ENCODE assay signal across 5 fruit fly cellular contexts in the genomic region with DNA sequence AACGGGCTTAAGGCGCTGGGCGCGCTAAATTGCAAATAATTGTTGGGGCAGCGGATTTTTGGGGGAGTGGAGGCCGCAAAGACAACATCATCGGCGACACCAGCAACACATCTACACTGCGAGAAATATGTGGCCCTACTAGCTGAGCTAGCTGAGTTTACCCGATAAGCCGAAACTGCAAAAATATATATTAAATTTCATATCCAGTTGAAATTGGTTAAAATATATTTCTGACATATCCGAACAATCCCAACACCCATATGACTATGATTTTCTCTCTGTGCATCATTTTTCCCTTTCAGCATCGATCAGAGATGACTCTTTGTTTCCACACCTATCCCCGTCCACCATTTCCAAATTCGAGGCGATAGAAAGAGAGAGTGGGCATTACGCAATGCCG.
TF ChIP-seq lines count a peak whose summit lies in the region.

No protein-coding gene starts in this region.

- peak; percentile 3 for TF ChIP-seq CTCF in whole organism, embryonic (GFP tag; optimal IDR thresholded peaks at IDR 0.05; lab: Kevin White, UChicago)

TF ChIP-seq in whole organism, 6 proteins besides CTCF, POLR2A, EP300 and RAD21:
- TF ChIP-seq pan (optimal IDR thresholded peaks at IDR 0.05; lab: Kevin White, UChicago) (no peak), Dll (optimal IDR thresholded peaks at IDR 0.05; lab: Kevin White, UChicago) (peak; percentile 18)

TF ChIP-seq in whole organism, embryonic, 481 proteins besides CTCF, POLR2A, EP300 and RAD21 (continues in another document):
- peak; percentile 48 for TF ChIP-seq dmrt11E (tag; optimal IDR thresholded peaks at IDR 0.05; lab: Kevin White, UChicago)
- peak; percentile 83 for TF ChIP-seq CG1603 (tag; optimal IDR thresholded peaks at IDR 0.05; lab: Kevin White, UChicago)
- TF ChIP-seq so (GFP tag; IDR thresholded peaks at IDR 0.05; lab: Robert Waterston, UW), result peak; percentile 76; the same call in 2 of the 3 replicates
- peak; percentile 45 for TF ChIP-seq CG31388 (GFP tag; optimal IDR thresholded peaks at IDR 0.05; lab: Kevin White, UChicago)
- TF ChIP-seq CG6254 (GFP tag; optimal IDR thresholded peaks at IDR 0.05; lab: Kevin White, UChicago), result peak; percentile 61
- peak; percentile 77; the same call in 2 of the 3 replicates for TF ChIP-seq otp (GFP tag; IDR thresholded peaks at IDR 0.05; lab: Robert Waterston, UW)
- peak; percentile 67 for TF ChIP-seq CG32767 (GFP tag; IDR thresholded peaks at IDR 0.05; lab: Robert Waterston, UW)
- no peak for TF ChIP-seq YL-1 (GFP tag; optimal IDR thresholded peaks at IDR 0.05; lab: Kevin White, UChicago)
- TF ChIP-seq CG1233 (GFP tag; optimal IDR thresholded peaks at IDR 0.05; lab: Kevin White, UChicago), result peak; percentile 54
- peak; percentile 69; the same call in 2 of the 3 replicates for TF ChIP-seq CG11456 (GFP tag; IDR thresholded peaks at IDR 0.05; lab: Robert Waterston, UW)
- peak; percentile 33 for TF ChIP-seq CG8281 (tag; optimal IDR thresholded peaks at IDR 0.05; lab: Kevin White, UChicago)
- no peak for TF ChIP-seq CG7963 (GFP tag; IDR thresholded peaks at IDR 0.05; lab: Robert Waterston, UW; ENCODE audit: partially characterized antibody)
- peak; percentile 79 for TF ChIP-seq CG17328 (GFP tag; IDR thresholded peaks at IDR 0.05; lab: Robert Waterston, UW)
- TF ChIP-seq CG8478 (optimal IDR thresholded peaks at IDR 0.05; lab: Kevin White, UChicago), result no peak
- peak; percentile 57 for TF ChIP-seq CG1529 (GFP tag; optimal IDR thresholded peaks at IDR 0.05; lab: Kevin White, UChicago)
- no peak for TF ChIP-seq Opbp (GFP tag; IDR thresholded peaks at IDR 0.05; lab: Robert Waterston, UW; ENCODE audit: partially characterized antibody)
- peak; percentile 6 for TF ChIP-seq slou (GFP tag; optimal IDR thresholded peaks at IDR 0.05; lab: Kevin White, UChicago)
- TF ChIP-seq lilli (GFP tag; optimal IDR thresholded peaks at IDR 0.05; lab: Kevin White, UChicago), result peak; percentile 50
- TF ChIP-seq CG9609 (GFP tag; optimal IDR thresholded peaks at IDR 0.05; lab: Kevin White, UChicago), result peak; percentile 60
- peak; percentile 53 for TF ChIP-seq Hr3 (GFP tag; optimal IDR thresholded peaks at IDR 0.05; lab: Kevin White, UChicago)

TF ChIP-seq in whole organism, prepupa, 60 proteins besides CTCF, POLR2A, EP300 and RAD21 (continues in another document):
- TF ChIP-seq CG10669 (GFP tag; optimal IDR thresholded peaks at IDR 0.05; lab: Kevin White, UChicago), result peak; percentile 61
- TF ChIP-seq Sox102F (GFP tag; optimal IDR thresholded peaks at IDR 0.05; lab: Kevin White, UChicago), result peak; percentile 52
- TF ChIP-seq Ets21C (GFP tag; optimal IDR thresholded peaks at IDR 0.05; lab: Kevin White, UChicago), result peak; percentile 57
- TF ChIP-seq Hr39 (GFP tag; optimal IDR thresholded peaks at IDR 0.05; lab: Kevin White, UChicago), result peak; percentile 74
- peak in 1 of 2 experiments; percentile 33 for TF ChIP-seq salr (GFP tag; optimal IDR thresholded peaks at IDR 0.05; lab: Kevin White, UChicago)
- TF ChIP-seq CG31627 (GFP tag; optimal IDR thresholded peaks at IDR 0.05; lab: Kevin White, UChicago), result peak; percentile 76
- peak; percentile 55 for TF ChIP-seq CG10631 (GFP tag; optimal IDR thresholded peaks at IDR 0.05; lab: Kevin White, UChicago)
- peak; percentile 73 for TF ChIP-seq Smox (GFP tag; optimal IDR thresholded peaks at IDR 0.05; lab: Kevin White, UChicago)
- TF ChIP-seq OdsH (GFP tag; optimal IDR thresholded peaks at IDR 0.05; lab: Kevin White, UChicago), result peak; percentile 76
- peak; percentile 58 for TF ChIP-seq vri (GFP tag; optimal IDR thresholded peaks at IDR 0.05; lab: Kevin White, UChicago)
- TF ChIP-seq CG6808 (GFP tag; optimal IDR thresholded peaks at IDR 0.05; lab: Kevin White, UChicago), result peak; percentile 58
- peak; percentile 63 for TF ChIP-seq CG11902 (GFP tag; optimal IDR thresholded peaks at IDR 0.05; lab: Kevin White, UChicago)
- no peak for TF ChIP-seq Hr38 (GFP tag; optimal IDR thresholded peaks at IDR 0.05; lab: Kevin White, UChicago)
- TF ChIP-seq achi (GFP tag; optimal IDR thresholded peaks at IDR 0.05; lab: Kevin White, UChicago), result peak; percentile 64
- peak; percentile 80 for TF ChIP-seq CG6163 (GFP tag; IDR thresholded peaks at IDR 0.05; lab: Robert Waterston, UW)
- TF ChIP-seq Sox15 (GFP tag; optimal IDR thresholded peaks at IDR 0.05; lab: Kevin White, UChicago), result peak; percentile 70
- peak; percentile 8 for TF ChIP-seq fd85E (GFP tag; optimal IDR thresholded peaks at IDR 0.05; lab: Kevin White, UChicago)
- peak; percentile 80 for TF ChIP-seq esn (GFP tag; optimal IDR thresholded peaks at IDR 0.05; lab: Kevin White, UChicago)
- TF ChIP-seq acj6 (GFP tag; optimal IDR thresholded peaks at IDR 0.05; lab: Kevin White, UChicago), result peak; percentile 73
- TF ChIP-seq CG8119 (GFP tag; IDR thresholded peaks at IDR 0.05; lab: Robert Waterston, UW), result peak; percentile 44; the same call in 2 of the 3 replicates
- TF ChIP-seq pdm3 (GFP tag; optimal IDR thresholded peaks at IDR 0.05; lab: Kevin White, UChicago), result peak; percentile 71

TF ChIP-seq in whole organism, pupa, 21 proteins besides CTCF, POLR2A, EP300 and RAD21:
- TF ChIP-seq CG8301 (tag; optimal IDR thresholded peaks at IDR 0.05; lab: Kevin White, UChicago), result peak; percentile 31
- TF ChIP-seq Pif1A (GFP tag; optimal IDR thresholded peaks at IDR 0.05; lab: Kevin White, UChicago), result peak; percentile 67
- TF ChIP-seq CG32121 (GFP tag; IDR thresholded peaks at IDR 0.05; lab: Robert Waterston, UW), result peak; percentile 35; the same call in 1 of the 2 replicates
- TF ChIP-seq CG15710 (tag; optimal IDR thresholded peaks at IDR 0.05; lab: Kevin White, UChicago), result peak; percentile 59
- TF ChIP-seq Snoo (tag; optimal IDR thresholded peaks at IDR 0.05; lab: Kevin White, UChicago), result peak; percentile 65
- TF ChIP-seq gl (tag; optimal IDR thresholded peaks at IDR 0.05; lab: Kevin White, UChicago), result peak; percentile 35
- no peak for TF ChIP-seq EcR (GFP tag; optimal IDR thresholded peaks at IDR 0.05; lab: Kevin White, UChicago)
- peak; percentile 51 for TF ChIP-seq Pif1B (GFP tag; optimal IDR thresholded peaks at IDR 0.05; lab: Kevin White, UChicago)
- TF ChIP-seq rn (GFP tag; IDR thresholded peaks at IDR 0.05; lab: Robert Waterston, UW), result no peak
- TF ChIP-seq Ets98B (GFP tag; IDR thresholded peaks at IDR 0.05; lab: Robert Waterston, UW), result peak; percentile 29; the same call in 1 of the 2 replicates
- peak; percentile 67 for TF ChIP-seq CG17806 (tag; optimal IDR thresholded peaks at IDR 0.05; lab: Kevin White, UChicago)
- TF ChIP-seq CG12605 (GFP tag; IDR thresholded peaks at IDR 0.05; lab: Robert Waterston, UW), result no peak
- peak; percentile 58; the same call in 1 of the 3 replicates for TF ChIP-seq fd96Ca (GFP tag; IDR thresholded peaks at IDR 0.05; lab: Robert Waterston, UW)
- TF ChIP-seq CG10348 (GFP tag; IDR thresholded peaks at IDR 0.05; lab: Robert Waterston, UW), result no peak
- TF ChIP-seq D1 (tag; optimal IDR thresholded peaks at IDR 0.05; lab: Kevin White, UChicago), result no peak
- TF ChIP-seq CG9948 (tag; optimal IDR thresholded peaks at IDR 0.05; lab: Kevin White, UChicago), result peak; percentile 62
- peak; percentile 37 for TF ChIP-seq CG14655 (GFP tag; optimal IDR thresholded peaks at IDR 0.05; lab: Kevin White, UChicago)
- TF ChIP-seq CG13204 (GFP tag; optimal IDR thresholded peaks at IDR 0.05; lab: Kevin White, UChicago), result no peak
- TF ChIP-seq CG34367 (tag; optimal IDR thresholded peaks at IDR 0.05; lab: Kevin White, UChicago), result peak; percentile 41
- peak; percentile 69 for TF ChIP-seq CG8159 (tag; optimal IDR thresholded peaks at IDR 0.05; lab: Kevin White, UChicago)
- peak; percentile 59; the same call in 2 of the 3 replicates for TF ChIP-seq CG4496 (GFP tag; IDR thresholded peaks at IDR 0.05; lab: Robert Waterston, UW)

TF ChIP-seq in whole organism, wandering third instar larva, 38 proteins besides CTCF, POLR2A, EP300 and RAD21:
- peak; percentile 76 for TF ChIP-seq h (GFP tag; optimal IDR thresholded peaks at IDR 0.05; lab: Kevin White, UChicago)
- no peak for TF ChIP-seq GATAd (GFP tag; optimal IDR thresholded peaks at IDR 0.05; lab: Kevin White, UChicago)
- TF ChIP-seq usp (GFP tag; optimal IDR thresholded peaks at IDR 0.05; lab: Kevin White, UChicago), result no peak
- peak; percentile 67 for TF ChIP-seq br (GFP tag; optimal IDR thresholded peaks at IDR 0.05; lab: Kevin White, UChicago)
- no peak for TF ChIP-seq CG9705 (GFP tag; optimal IDR thresholded peaks at IDR 0.05; lab: Kevin White, UChicago)
- no peak for TF ChIP-seq Mio (GFP tag; optimal IDR thresholded peaks at IDR 0.05; lab: Kevin White, UChicago)
- no peak for TF ChIP-seq pan (optimal IDR thresholded peaks at IDR 0.05; lab: Kevin White, UChicago)
- TF ChIP-seq fru (GFP tag; optimal IDR thresholded peaks at IDR 0.05; lab: Kevin White, UChicago), result peak; percentile 69
- TF ChIP-seq N (GFP tag; optimal IDR thresholded peaks at IDR 0.05; lab: Kevin White, UChicago), result no peak
- peak; percentile 63 for TF ChIP-seq ey (GFP tag; optimal IDR thresholded peaks at IDR 0.05; lab: Kevin White, UChicago)
- TF ChIP-seq rgr (GFP tag; optimal IDR thresholded peaks at IDR 0.05; lab: Kevin White, UChicago), result peak; percentile 63
- no peak for TF ChIP-seq Jra (GFP tag; optimal IDR thresholded peaks at IDR 0.05; lab: Kevin White, UChicago)
- peak; percentile 48 for TF ChIP-seq sv (GFP tag; optimal IDR thresholded peaks at IDR 0.05; lab: Kevin White, UChicago)
- TF ChIP-seq dmrt93B (GFP tag; optimal IDR thresholded peaks at IDR 0.05; lab: Kevin White, UChicago), result no peak
- no peak for TF ChIP-seq dsf (GFP tag; optimal IDR thresholded peaks at IDR 0.05; lab: Kevin White, UChicago; ENCODE audit: borderline replicate concordance)
- no peak for TF ChIP-seq jim (GFP tag; optimal IDR thresholded peaks at IDR 0.05; lab: Kevin White, UChicago)
- peak; percentile 17 for TF ChIP-seq woc (GFP tag; optimal IDR thresholded peaks at IDR 0.05; lab: Kevin White, UChicago)
- TF ChIP-seq foxo (GFP tag; optimal IDR thresholded peaks at IDR 0.05; lab: Kevin White, UChicago), result peak in 1 of 2 experiments; percentile 67
- TF ChIP-seq HLH106 (tag; optimal IDR thresholded peaks at IDR 0.05; lab: Kevin White, UChicago), result peak; percentile 62
- TF ChIP-seq Sp1 (GFP tag; optimal IDR thresholded peaks at IDR 0.05; lab: Kevin White, UChicago), result peak; percentile 39
- TF ChIP-seq sage (GFP tag; optimal IDR thresholded peaks at IDR 0.05; lab: Kevin White, UChicago), result no peak
- no peak for TF ChIP-seq tai (GFP tag; optimal IDR thresholded peaks at IDR 0.05; lab: Kevin White, UChicago)
- TF ChIP-seq Hnf4 (GFP tag; optimal IDR thresholded peaks at IDR 0.05; lab: Kevin White, UChicago), result peak; percentile 32
- no peak for TF ChIP-seq Hr78 (GFP tag; optimal IDR thresholded peaks at IDR 0.05; lab: Kevin White, UChicago)
- no peak for TF ChIP-seq Hr83 (GFP tag; optimal IDR thresholded peaks at IDR 0.05; lab: Kevin White, UChicago; ENCODE audit: poor library complexity, severe bottlenecking)
- TF ChIP-seq psq (GFP tag; optimal IDR thresholded peaks at IDR 0.05; lab: Kevin White, UChicago), result peak; percentile 44
- TF ChIP-seq OdsH (GFP tag; optimal IDR thresholded peaks at IDR 0.05; lab: Kevin White, UChicago), result peak; percentile 46
- peak; percentile 36 for TF ChIP-seq CG32264 (GFP tag; optimal IDR thresholded peaks at IDR 0.05; lab: Kevin White, UChicago)
TF ChIP-seq in whole organism, wandering third instar larva: peak in this region for 14.
